Fruit fly (Drosophila melanogaster) whole organism: Measurements from ENCODE around the gene mRpL22.

Experiments used
- CG8478 ChIP-seq: fragments of >200 bp; optimal IDR thresholded peaks from 2 replicates; lab custom pipeline; 2018; ENCODE audit warnings: inconsistent platforms
- Dll ChIP-seq: fragments of >200 bp; optimal IDR thresholded peaks from 2 replicates; lab custom pipeline; 2017
- EcR ChIP-seq, 2 experiments: fragments of >200 bp; optimal IDR thresholded peaks; 2 replicates each; lab custom pipeline; 2017; ENCODE audit warnings: missing biosample characterization in 2 of 2, missing genetic modification characterization in 2 of 2, missing genetic modification reagents in 2 of 2
- pan ChIP-seq: fragments of >200 bp; optimal IDR thresholded peaks from 2 replicates; lab custom pipeline; 2017
- psq ChIP-seq: fragments of >200 bp; optimal IDR thresholded peaks from 2 replicates; lab custom pipeline; 2017
- usp ChIP-seq: fragments of >200 bp; optimal IDR thresholded peaks from 2 replicates; lab custom pipeline; 2017; ENCODE audit warnings: missing biosample characterization, missing genetic modification characterization, mixed read lengths

The mRpL22 gene

DNA sequence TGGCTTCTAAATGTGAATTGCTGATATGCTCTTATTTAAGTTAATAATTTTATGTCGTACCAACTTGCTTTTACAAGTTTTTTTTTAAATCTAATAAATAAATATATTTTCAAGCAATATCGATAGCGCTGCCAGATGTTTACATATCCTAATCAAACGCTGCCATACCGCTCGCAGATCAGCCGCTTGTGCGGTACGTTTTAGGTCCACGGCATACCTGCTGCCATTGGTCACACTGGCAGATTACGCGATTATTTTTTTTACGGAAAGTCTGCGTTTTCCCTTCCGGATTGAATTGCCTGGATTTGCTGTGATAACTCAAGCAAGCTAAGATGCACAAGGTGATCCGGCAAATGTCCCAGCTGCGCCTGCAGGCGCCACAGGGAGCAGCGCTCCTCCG lies at the start of gene mRpL22:
mRpL22 (plus strand) TSS at position 191 of the 400 bp plus-strand sequence.
- TF ChIP-seq pan: no peak
- no peak for TF ChIP-seq Dll
- TF ChIP-seq usp (GFP tag; lab: Kevin White, UChicago): no peak
- no peak for TF ChIP-seq EcR (GFP tag; optimal IDR thresholded peaks at IDR 0.05; lab: Kevin White, UChicago)
- TF ChIP-seq CG8478 (lab: Kevin White, UChicago): no peak
- no peak for TF ChIP-seq psq (lab: Kevin White, UChicago)

DNA sequence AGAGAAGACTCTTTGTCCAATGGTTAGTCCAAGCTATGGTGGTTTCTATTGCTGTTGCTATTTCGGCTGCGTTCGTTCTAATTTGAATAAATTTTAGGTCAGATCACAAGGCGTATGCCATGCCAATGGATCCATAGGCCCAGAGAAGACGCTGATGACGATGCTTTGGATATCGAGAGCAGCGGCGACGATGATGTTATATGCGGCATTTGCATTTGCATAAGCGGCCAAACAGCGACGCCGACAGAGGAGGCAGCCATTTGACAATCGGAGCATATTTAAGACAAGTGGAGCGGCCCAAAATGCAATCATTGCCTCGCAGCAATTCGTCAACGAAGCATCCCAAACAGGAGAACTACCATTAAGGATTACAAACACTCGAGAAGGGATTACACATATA lies 49.1 kb upstream of the mRpL22 start, which contains the start of gene TwdlY:
TwdlY (plus strand) TSS at position 301 of the 400 bp plus-strand sequence.
- no peak for TF ChIP-seq Dll
- TF ChIP-seq pan: no peak
- no peak for TF ChIP-seq EcR (GFP tag; optimal IDR thresholded peaks at IDR 0.05; lab: Kevin White, UChicago)
- TF ChIP-seq CG8478 (lab: Kevin White, UChicago): no peak
- no peak for TF ChIP-seq usp (GFP tag; lab: Kevin White, UChicago)
- TF ChIP-seq psq (lab: Kevin White, UChicago): no peak

DNA sequence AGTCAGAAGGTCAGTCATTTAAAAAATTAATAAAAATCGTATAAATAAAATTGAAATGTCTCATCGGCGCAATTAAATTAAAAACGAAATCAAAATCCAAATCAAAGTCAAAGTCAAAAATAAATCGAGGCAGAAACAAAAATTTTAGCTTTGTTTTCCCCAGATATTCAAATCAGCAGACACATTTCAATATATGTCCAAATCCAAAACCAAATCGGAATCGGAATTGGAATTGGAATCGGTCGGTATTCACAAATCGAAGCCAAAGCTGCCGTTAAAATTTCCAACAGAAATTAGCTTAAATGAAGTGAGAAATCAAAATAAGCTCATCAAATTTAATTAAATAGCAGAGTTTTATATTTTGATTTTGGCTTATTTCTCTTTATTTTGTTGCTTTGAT lies 47.6 kb upstream of the mRpL22 start:
- TF ChIP-seq EcR (GFP tag; optimal IDR thresholded peaks at IDR 0.05; lab: Kevin White, UChicago): no peak

DNA sequence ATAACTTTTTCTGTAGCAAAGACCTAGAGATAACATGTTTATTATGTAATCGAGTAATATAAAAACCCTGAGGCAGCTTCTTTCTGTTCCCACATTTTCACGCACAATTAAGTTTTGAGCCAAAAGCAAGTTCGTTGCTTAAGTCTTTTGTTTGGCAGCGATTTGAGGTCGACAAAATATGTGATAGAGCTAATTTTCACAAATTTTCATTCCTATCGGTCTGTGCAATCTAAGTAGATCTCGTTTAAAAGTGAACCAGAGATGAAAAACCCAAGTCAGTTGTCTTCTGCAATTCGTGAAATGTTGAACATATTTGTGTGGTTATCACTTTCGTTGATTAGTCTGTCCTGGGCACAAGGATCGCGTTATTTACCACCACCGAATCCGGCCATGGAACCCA lies 45.9 kb upstream of the mRpL22 start, which contains the start of gene TwdlZ:
TwdlZ (plus strand) TSS at position 301 of the 400 bp plus-strand sequence.
- TF ChIP-seq CG8478 (lab: Kevin White, UChicago) (no peak), psq (lab: Kevin White, UChicago) (no peak), Dll (no peak), EcR (GFP tag; optimal IDR thresholded peaks at IDR 0.05; lab: Kevin White, UChicago) (no peak), usp (GFP tag; lab: Kevin White, UChicago) (no peak), pan (no peak)

DNA sequence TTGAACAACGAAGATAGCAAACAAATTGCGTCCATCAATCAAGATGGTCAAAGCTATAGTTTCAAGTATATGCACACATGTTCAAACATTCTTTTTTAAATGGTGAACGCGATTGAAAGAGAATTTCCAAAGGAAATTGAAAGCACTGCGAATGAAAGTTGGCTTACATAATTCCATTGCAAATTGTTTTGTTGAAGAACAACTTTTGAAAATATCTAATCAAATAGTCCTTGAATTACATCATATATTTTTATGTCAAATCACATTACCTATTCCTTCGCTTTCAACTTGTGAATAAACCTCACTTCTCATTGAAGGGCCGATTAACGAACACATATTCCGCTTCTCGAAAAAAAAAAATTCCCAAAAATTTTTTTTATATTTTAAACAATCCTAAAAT lies 43.1 kb upstream of the mRpL22 start, which contains the start of gene CG32568:
CG32568 (plus strand) TSS at position 301 of the 400 bp plus-strand sequence.
- no peak for TF ChIP-seq pan
- no peak for TF ChIP-seq CG8478 (lab: Kevin White, UChicago)
- no peak for TF ChIP-seq EcR (GFP tag; optimal IDR thresholded peaks at IDR 0.05; lab: Kevin White, UChicago)
- no peak for TF ChIP-seq Dll
- TF ChIP-seq psq (lab: Kevin White, UChicago): no peak
- TF ChIP-seq usp (GFP tag; lab: Kevin White, UChicago): no peak

DNA sequence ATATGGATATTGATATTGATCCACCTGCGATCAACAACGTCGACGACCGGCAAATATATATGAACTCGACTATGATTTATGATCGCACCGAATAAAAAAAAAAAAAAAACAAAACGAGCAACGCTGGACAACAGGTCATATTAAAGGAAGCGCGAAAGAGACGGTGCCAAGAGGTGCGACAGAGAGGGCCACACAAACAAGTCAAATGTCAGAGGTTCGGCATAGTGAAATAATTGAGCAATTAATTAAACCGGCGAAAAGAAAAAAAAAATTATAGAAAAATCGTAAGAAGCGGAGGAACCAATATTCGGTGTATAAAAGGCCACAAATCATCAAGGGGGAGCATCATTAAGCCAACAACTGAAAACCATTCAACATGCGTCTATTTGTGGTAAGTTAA lies 41.2 kb upstream of the mRpL22 start, which contains the start of gene Twdlalpha:
Twdlalpha (plus strand) TSS at position 301 of the 400 bp plus-strand sequence.
- no peak for TF ChIP-seq pan
- no peak for TF ChIP-seq Dll

DNA sequence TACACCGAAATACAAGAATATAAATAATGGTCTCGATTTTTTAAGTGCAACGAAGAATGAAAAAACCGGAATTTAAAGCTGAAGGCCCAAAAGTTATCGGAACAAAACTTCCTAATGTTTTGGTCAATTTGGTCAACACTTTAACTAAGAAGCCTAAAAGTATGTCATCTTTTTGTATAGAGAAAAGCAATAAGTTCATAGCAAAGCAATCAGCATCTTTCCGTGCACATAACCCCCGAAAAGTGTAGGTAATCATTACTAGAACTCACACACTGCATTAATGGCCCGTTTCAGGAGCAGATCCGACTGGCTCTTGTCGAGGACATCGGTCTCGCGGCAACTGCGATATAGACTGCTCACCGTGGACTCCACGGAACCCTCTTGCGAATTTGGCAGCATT lies 39.4 kb upstream of the mRpL22 start:
- TF ChIP-seq pan (no peak), psq (lab: Kevin White, UChicago) (no peak), CG8478 (lab: Kevin White, UChicago) (no peak), EcR (GFP tag; optimal IDR thresholded peaks at IDR 0.05; lab: Kevin White, UChicago) (no peak)

DNA sequence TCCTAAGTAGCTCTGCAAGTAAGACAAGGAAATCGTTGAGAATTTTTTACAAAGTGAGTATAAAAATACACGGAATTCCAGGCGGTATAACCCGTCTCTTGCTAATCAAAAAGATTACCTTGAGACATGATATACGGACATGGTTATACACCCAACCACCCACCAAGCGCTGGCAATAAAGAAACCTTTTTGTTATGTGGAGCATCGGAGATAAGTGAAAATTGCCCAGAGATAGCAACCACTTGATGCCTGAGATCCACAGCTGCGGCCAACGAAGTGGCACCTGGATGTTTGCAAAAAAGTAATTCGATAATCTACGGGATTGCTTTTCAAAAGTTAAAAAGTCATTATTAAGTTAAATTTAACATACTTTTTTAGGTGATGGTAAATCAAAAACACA lies 37.8 kb upstream of the mRpL22 start:
- TF ChIP-seq psq (lab: Kevin White, UChicago) (no peak), Dll (no peak), EcR (GFP tag; optimal IDR thresholded peaks at IDR 0.05; lab: Kevin White, UChicago) (no peak), usp (GFP tag; lab: Kevin White, UChicago) (no peak), CG8478 (lab: Kevin White, UChicago) (no peak)

DNA sequence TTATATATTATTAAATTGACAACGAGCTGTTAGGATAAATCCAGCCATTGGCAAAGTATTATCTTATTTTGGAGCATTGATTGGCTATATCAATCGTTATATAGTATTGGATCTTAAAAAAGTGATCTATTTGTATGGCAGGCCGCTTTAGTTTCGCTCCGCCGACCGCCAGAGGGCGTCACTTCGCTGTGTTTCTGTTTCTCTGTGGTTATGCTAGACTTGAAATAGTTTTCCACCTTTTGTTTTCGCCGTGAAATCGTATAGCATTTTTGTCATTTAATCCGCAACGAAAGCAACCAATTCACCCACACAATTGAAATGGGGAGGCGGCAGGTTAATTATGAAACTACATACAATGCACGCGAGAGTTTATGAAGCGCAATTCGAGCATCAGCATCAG lies 36.9 kb upstream of the mRpL22 start:
- TF ChIP-seq CG8478 (lab: Kevin White, UChicago) (no peak), psq (lab: Kevin White, UChicago) (no peak), EcR (GFP tag; optimal IDR thresholded peaks at IDR 0.05; lab: Kevin White, UChicago) (no peak), usp (GFP tag; lab: Kevin White, UChicago) (no peak), pan (no peak), Dll (no peak)

DNA sequence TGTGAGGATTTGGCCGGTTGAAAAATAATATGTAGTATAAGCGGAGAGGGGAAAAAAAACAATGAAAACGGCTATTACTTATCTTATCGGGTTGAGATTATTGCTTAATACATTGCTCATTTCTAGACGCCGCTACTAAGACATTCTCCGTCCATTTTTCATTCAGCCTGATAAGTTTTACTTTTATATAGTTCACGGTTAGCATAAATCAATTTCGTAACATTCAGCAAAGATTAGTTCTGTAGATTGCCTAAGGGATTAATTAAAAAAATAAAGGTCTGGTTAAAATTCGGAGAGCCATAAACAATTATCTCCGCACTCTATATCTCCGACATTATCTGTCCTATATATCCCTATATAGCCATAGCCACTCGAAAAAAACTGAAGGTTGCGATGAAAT lies 36.3 kb upstream of the mRpL22 start:
- no peak for TF ChIP-seq EcR (GFP tag; optimal IDR thresholded peaks at IDR 0.05; lab: Kevin White, UChicago)
- TF ChIP-seq psq (lab: Kevin White, UChicago): no peak
- TF ChIP-seq CG8478 (lab: Kevin White, UChicago): no peak
- no peak for TF ChIP-seq pan
- no peak for TF ChIP-seq usp (GFP tag; lab: Kevin White, UChicago)
- no peak for TF ChIP-seq Dll

DNA sequence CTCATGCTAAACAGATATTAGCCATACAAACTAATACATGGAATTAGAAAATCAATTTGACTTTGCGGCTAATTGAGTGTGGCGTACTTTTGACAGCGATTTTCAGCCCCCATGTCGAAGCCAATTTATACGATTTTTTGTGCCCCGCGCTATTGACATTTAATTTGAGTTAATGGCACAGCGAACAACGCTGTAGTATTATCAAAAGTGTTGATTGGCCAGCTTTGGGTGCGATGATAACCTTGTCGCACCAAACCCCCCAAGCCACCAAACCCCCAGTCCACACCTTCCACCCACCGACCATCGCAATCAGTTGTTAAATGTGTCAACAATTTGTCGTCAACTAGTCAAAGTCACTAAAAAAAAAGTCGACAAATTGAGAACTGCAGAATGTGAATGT lies 34.4 kb upstream of the mRpL22 start:
- TF ChIP-seq CG8478 (lab: Kevin White, UChicago) (no peak), psq (lab: Kevin White, UChicago) (no peak), usp (GFP tag; lab: Kevin White, UChicago) (no peak), Dll (no peak), pan (no peak), EcR (GFP tag; optimal IDR thresholded peaks at IDR 0.05; lab: Kevin White, UChicago) (no peak)

DNA sequence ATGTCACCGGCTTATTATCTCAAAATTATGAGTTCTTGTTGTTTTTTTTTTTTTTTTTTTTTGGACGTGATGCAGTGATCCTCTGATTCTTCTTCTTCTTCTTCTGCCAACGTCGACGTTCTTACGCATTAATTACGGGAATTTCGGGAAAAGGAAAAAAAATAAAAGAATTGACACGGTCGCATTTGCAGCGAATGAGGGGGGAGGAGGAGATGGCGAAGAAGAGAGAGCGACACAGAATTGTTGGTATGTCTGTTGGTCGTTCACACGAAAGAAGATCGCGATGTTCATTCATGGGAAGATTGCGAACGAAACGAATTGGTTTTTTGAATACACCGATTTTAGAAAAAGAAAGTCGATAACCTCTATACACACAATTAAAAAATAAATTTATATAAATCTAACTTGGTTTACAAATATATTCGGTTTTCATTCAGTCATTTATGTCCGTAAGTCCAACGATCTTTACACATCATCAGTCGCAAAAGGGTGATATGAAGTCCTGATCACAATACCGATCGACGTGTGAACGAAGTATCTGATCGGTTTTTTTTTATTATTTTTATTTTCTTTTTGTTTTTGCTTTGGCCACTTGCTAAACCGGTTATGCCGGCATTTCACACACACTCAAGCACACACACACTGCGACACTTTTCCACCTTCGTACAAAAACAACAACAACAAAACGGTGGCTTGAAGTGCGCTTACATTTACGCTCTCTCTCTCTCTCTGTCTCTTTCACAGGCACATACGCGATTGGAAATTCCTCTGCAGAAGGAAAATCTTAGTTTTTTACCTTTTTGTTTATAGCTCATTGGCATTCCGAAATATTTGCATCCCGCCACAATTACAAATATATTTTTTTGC lies 32.8 kb upstream of the mRpL22 start:
- TF ChIP-seq pan: no peak
- no peak for TF ChIP-seq CG8478 (lab: Kevin White, UChicago)
- no peak for TF ChIP-seq usp (GFP tag; lab: Kevin White, UChicago)
- TF ChIP-seq EcR (GFP tag; optimal IDR thresholded peaks at IDR 0.05; lab: Kevin White, UChicago): no peak
- no peak for TF ChIP-seq psq (lab: Kevin White, UChicago)
- TF ChIP-seq Dll: no peak
